Worm (Caenorhabditis elegans) whole organism, L4/young adult: ENCODE data around the gene ZK856.11.

Experiments used
- W03F9.2 ChIP-seq: fragments of 150-350 bp; optimal IDR thresholded peaks from 2 replicates; lab custom pipeline; 2014; ENCODE audit warnings: missing biosample characterization, missing genetic modification characterization
- him-1 ChIP-seq: sonication (generic microtip); optimal IDR thresholded peaks from 2 replicates; lab custom pipeline; 2016; ENCODE audit warnings: missing genotype, missing genetic modification reagents, missing genetic modification characterization, missing compliant biosample characterization

DNA sequence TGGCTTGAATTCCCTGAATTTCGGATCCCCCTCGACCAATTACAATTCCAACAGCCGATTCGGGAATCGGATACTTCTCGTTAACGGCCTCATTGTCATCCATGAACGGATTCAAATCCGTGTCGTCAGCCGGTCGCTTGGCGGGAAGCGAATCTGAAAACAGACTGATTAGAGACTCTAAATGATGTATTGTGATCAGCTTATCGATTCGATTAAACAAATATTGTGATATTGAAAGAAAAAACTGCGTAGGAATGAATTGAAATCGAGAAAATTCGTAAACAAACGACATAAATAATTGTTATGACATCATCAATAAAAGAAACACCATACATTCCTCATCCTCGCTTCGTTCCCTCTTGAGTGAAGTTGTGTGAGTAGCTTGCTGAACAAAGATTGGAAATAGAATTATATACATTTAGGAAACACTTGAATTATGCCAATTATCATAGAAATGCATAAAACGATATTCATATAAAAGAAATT, 33.3 kb upstream of the ZK856.11 start:
- TF ChIP-seq him-1 (tag; lab: Kevin White, UChicago) (no peak), W03F9.2 (tag; lab: Kevin White, UChicago) (no peak)
